Worm (Caenorhabditis elegans): Measurements from ENCODE around the gene lipl-4.

lipl-4 gene

ce11 chrV:6517305-6518224 lies 32.4 kb upstream of the lipl-4 start (continued):
- TF ChIP-seq xnd-1 (tag; optimal IDR thresholded peaks at IDR 0.05): peak; percentile 54
- no peak for TF ChIP-seq nhr-179 (tag; optimal IDR thresholded peaks at IDR 0.05)
- 0 out of 2 replicates have a peak, but pooled peaks have one; percentile 15 for TF ChIP-seq ceh-91 (GFP tag; IDR thresholded peaks at IDR 0.05)
- TF ChIP-seq let-526 (GFP tag; IDR thresholded peaks at IDR 0.05): no peak
- no peak for TF ChIP-seq mes-4 (tag; optimal IDR thresholded peaks at IDR 0.05)
- TF ChIP-seq F33H1.4 (GFP tag; IDR thresholded peaks at IDR 0.05): peak; percentile 75
- TF ChIP-seq nfya-2 (GFP tag; IDR thresholded peaks at IDR 0.05): no peak
- TF ChIP-seq C06A6.2 (GFP tag; conservative IDR thresholded peaks at IDR 0.05): no peak
- TF ChIP-seq lsl-1 (GFP tag; optimal IDR thresholded peaks at IDR 0.05): peak; percentile 76
- TF ChIP-seq ama-1 (optimal IDR thresholded peaks at IDR 0.05): no peak
- no peak for TF ChIP-seq ama-1 (GFP tag; optimal IDR thresholded peaks at IDR 0.05)
- TF ChIP-seq cebp-1 (GFP tag; IDR thresholded peaks at IDR 0.05): no peak
- TF ChIP-seq cebp-1 (tag; optimal IDR thresholded peaks at IDR 0.05): no peak
- TF ChIP-seq bed-1 (GFP tag; IDR thresholded peaks at IDR 0.05): no peak
- no peak for TF ChIP-seq let-607 (tag; optimal IDR thresholded peaks at IDR 0.05)
- TF ChIP-seq efl-1 (GFP tag; optimal IDR thresholded peaks at IDR 0.05): peak; percentile 63
- TF ChIP-seq him-1 (tag; optimal IDR thresholded peaks at IDR 0.05): peak; percentile 36

- TF ChIP-seq tbp1 (GFP tag; optimal IDR thresholded peaks at IDR 0.05) (no peak), zfh-2 (GFP tag; conservative IDR thresholded peaks at IDR 0.05) (no peak), ets-4 (GFP tag; optimal IDR thresholded peaks at IDR 0.05) (no peak), gei-17 (GFP tag; optimal IDR thresholded peaks at IDR 0.05) (no peak), mes-4 (tag; optimal IDR thresholded peaks at IDR 0.05) (no peak), hrde-1 (tag; optimal IDR thresholded peaks at IDR 0.05; ENCODE audit: borderline replicate concordance) (no peak), dpff-1 (tag; optimal IDR thresholded peaks at IDR 0.05) (no peak), ceh-58 (GFP tag; IDR thresholded peaks at IDR 0.05) (no peak), Y67H2A.10 (GFP tag; conservative IDR thresholded peaks at IDR 0.05) (no peak), aptf-3 (GFP tag; IDR thresholded peaks at IDR 0.05) (no peak), K12H6.12 (tag; optimal IDR thresholded peaks at IDR 0.05) (no peak), B0261.1 (tag; optimal IDR thresholded peaks at IDR 0.05) (no peak)
These were observed 31.9 kb upstream of the lipl-4 start, which contains the start of gene F46E10.3 for ce11 chrV:6518225-6518396. TSS of gene F46E10.3 (plus strand) at chrV:6518297.

ce11 chrV:6520385-6521080 lies 29.4 kb upstream of the lipl-4 start, which contains the start of the genes F46E10.2 and F46E10.18:
TSS of gene F46E10.2 (plus strand) at chrV:6520435.
TSS of gene F46E10.18 (plus strand) at chrV:6521030.
- TF ChIP-seq zfh-2 (GFP tag; conservative IDR thresholded peaks at IDR 0.05): peak; percentile 84
- no peak for TF ChIP-seq gei-17 (GFP tag; optimal IDR thresholded peaks at IDR 0.05)
- 0 out of 2 replicates have a peak, but pooled peaks have one; percentile 46 for TF ChIP-seq nhr-120 (GFP tag; IDR thresholded peaks at IDR 0.05)
- TF ChIP-seq egrh-3 (GFP tag; IDR thresholded peaks at IDR 0.05): peak; percentile 31; the same call in 1 of the 2 replicates
- 0 out of 2 replicates have a peak, but pooled peaks have one; percentile 6 for TF ChIP-seq hmg-1.2 (GFP tag; IDR thresholded peaks at IDR 0.05)

ce11 chrV:6522879-6523497 lies 27.0 kb upstream of the lipl-4 start:
- TF ChIP-seq unc-130 (GFP tag; optimal IDR thresholded peaks at IDR 0.05) (no peak), aptf-2 (GFP tag; conservative IDR thresholded peaks at IDR 0.05) (no peak), atf-7 (tag; optimal IDR thresholded peaks at IDR 0.05) (peak; percentile 68), ztf-25 (GFP tag; IDR thresholded peaks at IDR 0.05) (no peak), tbp1 (GFP tag; optimal IDR thresholded peaks at IDR 0.05) (peak; percentile 0), chd-7 (tag; optimal IDR thresholded peaks at IDR 0.05) (no peak), B0336.3 (GFP tag; IDR thresholded peaks at IDR 0.05) (0 out of 2 replicates have a peak, but pooled peaks have one; percentile 16), ets-4 (GFP tag; optimal IDR thresholded peaks at IDR 0.05) (peak; percentile 94), cebp-1 (GFP tag; IDR thresholded peaks at IDR 0.05) (no peak), cebp-1 (tag; optimal IDR thresholded peaks at IDR 0.05) (peak; percentile 23), nhr-90 (tag; optimal IDR thresholded peaks at IDR 0.05) (peak; percentile 4), Y67H2A.10 (GFP tag; conservative IDR thresholded peaks at IDR 0.05) (no peak), ztf-22 (GFP tag; optimal IDR thresholded peaks at IDR 0.05) (peak; percentile 83), dox-1 (GFP tag; IDR thresholded peaks at IDR 0.05) (peak; percentile 72), egl-44 (GFP tag; IDR thresholded peaks at IDR 0.05) (peak; percentile 49; the same call in 1 of the 2 replicates), unc-62 (GFP tag; optimal IDR thresholded peaks at IDR 0.05) (peak; percentile 41)

Data from whole organism, young adult.